Fruit fly (Drosophila melanogaster): ENCODE results near the gene CG5177.

The CG5177 gene

DNA sequence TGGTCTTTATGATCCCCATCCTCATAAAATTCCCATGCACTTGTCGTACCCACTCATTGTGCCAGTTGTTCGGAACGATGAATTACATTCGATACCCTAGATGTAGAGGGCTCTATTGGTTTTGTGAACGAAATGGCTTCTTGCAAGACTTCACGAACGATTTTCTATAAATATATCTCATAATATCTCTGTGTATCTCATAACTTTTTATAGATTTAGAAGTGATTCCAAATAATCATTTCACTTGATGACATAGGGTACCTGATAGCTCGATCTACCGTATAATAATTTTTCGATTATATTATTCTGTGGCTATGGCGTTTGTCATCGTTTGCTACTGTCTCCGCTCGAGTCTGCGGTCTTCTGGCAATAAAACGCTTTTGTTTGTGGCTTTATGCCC, 8.1 kb upstream of the CG5177 start (continued):
- TF ChIP-seq ara (GFP tag; IDR thresholded peaks at IDR 0.05) (peak; percentile 58; the same call in 1 of the 2 replicates), CG8944 (GFP tag; optimal IDR thresholded peaks at IDR 0.05) (peak; percentile 31), CG4730 (GFP tag; IDR thresholded peaks at IDR 0.05) (peak; percentile 76), CG17361 (GFP tag; IDR thresholded peaks at IDR 0.05) (peak; percentile 59), TFAM (GFP tag; optimal IDR thresholded peaks at IDR 0.05) (no peak), Ssrp (tag; optimal IDR thresholded peaks at IDR 0.05) (peak; percentile 52), CG3847 (GFP tag; IDR thresholded peaks at IDR 0.05) (peak; percentile 53; the same call in 1 of the 2 replicates), Dbx (GFP tag; IDR thresholded peaks at IDR 0.05) (0 out of 3 replicates have a peak, but pooled peaks have one; percentile 38), CG43689 (GFP tag; IDR thresholded peaks at IDR 0.05) (no peak), Taf1 (GFP tag; IDR thresholded peaks at IDR 0.05) (peak; percentile 54; the same call in 1 of the 2 replicates), dimm (GFP tag; IDR thresholded peaks at IDR 0.05) (no peak), shn (GFP tag; optimal IDR thresholded peaks at IDR 0.05) (no peak), pb (GFP tag; optimal IDR thresholded peaks at IDR 0.05) (no peak), knrl (GFP tag; IDR thresholded peaks at IDR 0.05; ENCODE audit: partially characterized antibody) (no peak), fd96Cb (tag; optimal IDR thresholded peaks at IDR 0.05) (peak; percentile 62), CG13424 (tag; optimal IDR thresholded peaks at IDR 0.05) (peak; percentile 55), esg (GFP tag; conservative IDR thresholded peaks at IDR 0.05) (peak; percentile 51), croc (GFP tag; conservative IDR thresholded peaks at IDR 0.05) (peak; percentile 51), gce (GFP tag; IDR thresholded peaks at IDR 0.05) (0 out of 3 replicates have a peak, but pooled peaks have one; percentile 57), CG14710 (tag; optimal IDR thresholded peaks at IDR 0.05) (peak; percentile 17), CG9797 (GFP tag; optimal IDR thresholded peaks at IDR 0.05) (no peak), CG11696 (GFP tag; IDR thresholded peaks at IDR 0.05) (peak; percentile 62), Antp (GFP tag; optimal IDR thresholded peaks at IDR 0.05) (peak; percentile 34), rib (GFP tag; IDR thresholded peaks at IDR 0.05) (0 out of 2 replicates have a peak, but pooled peaks have one; percentile 30), odd (GFP tag; optimal IDR thresholded peaks at IDR 0.05) (peak; percentile 18), CG31441 (GFP tag; IDR thresholded peaks at IDR 0.05) (peak; percentile 67), kni (GFP tag; optimal IDR thresholded peaks at IDR 0.05) (no peak), ftz-f1 (GFP tag; optimal IDR thresholded peaks at IDR 0.05) (no peak), CG13624 (GFP tag; optimal IDR thresholded peaks at IDR 0.05) (peak; percentile 53), gcm (GFP tag; optimal IDR thresholded peaks at IDR 0.05) (peak; percentile 19), Sry-β (GFP tag; optimal IDR thresholded peaks at IDR 0.05) (no peak), CG9817 (tag; optimal IDR thresholded peaks at IDR 0.05) (peak; percentile 36), CG4617 (GFP tag; optimal IDR thresholded peaks at IDR 0.05; ENCODE audit: borderline replicate concordance) (no peak), Ets97D (GFP tag; optimal IDR thresholded peaks at IDR 0.05) (no peak), CG12104 (GFP tag; optimal IDR thresholded peaks at IDR 0.05) (peak; percentile 39), Hr78 (GFP tag; optimal IDR thresholded peaks at IDR 0.05) (no peak), bowl (GFP tag; IDR thresholded peaks at IDR 0.05) (no peak), lab (GFP tag; optimal IDR thresholded peaks at IDR 0.05) (peak; percentile 89), CG5245 (GFP tag; optimal IDR thresholded peaks at IDR 0.05) (no peak), CG31388 (GFP tag; optimal IDR thresholded peaks at IDR 0.05) (no peak), HHEX (GFP tag; optimal IDR thresholded peaks at IDR 0.05) (peak; percentile 69), CG7839 (tag; optimal IDR thresholded peaks at IDR 0.05) (peak; percentile 74), CG1529 (GFP tag; optimal IDR thresholded peaks at IDR 0.05) (peak; percentile 13), usp (GFP tag; optimal IDR thresholded peaks at IDR 0.05) (no peak), CG32767 (GFP tag; IDR thresholded peaks at IDR 0.05) (peak; percentile 63; the same call in 1 of the 2 replicates), Doc3 (GFP tag; IDR thresholded peaks at IDR 0.05; ENCODE audit: partially characterized antibody) (no peak), Mad (GFP tag; optimal IDR thresholded peaks at IDR 0.05) (no peak), twi (tag; optimal IDR thresholded peaks at IDR 0.05) (no peak), fd102C (GFP tag; optimal IDR thresholded peaks at IDR 0.05) (no peak), CG17912 (GFP tag; optimal IDR thresholded peaks at IDR 0.05) (no peak), CG17829 (tag; optimal IDR thresholded peaks at IDR 0.05) (peak; percentile 46)

Data from whole organism, embryonic.